Worm (Caenorhabditis elegans) whole organism, mixed stage, embryonic: ENCODE results near the gene irld-17.

ENCODE experiments used
- M03D4.4 ChIP-seq: sonication (generic microtip); optimal IDR thresholded peaks from 2 replicates; lab custom pipeline; 2017; ENCODE audit warnings: mild to moderate bottlenecking, missing genetic modification characterization, missing compliant biosample characterization
- bed-3 ChIP-seq: fragments of 200-800 bp; sonication (Bioruptor generic); optimal IDR thresholded peaks from 3 replicates; lab custom pipeline; 2018; ENCODE audit warnings: mild to moderate bottlenecking, missing genetic modification characterization, moderate library complexity, missing compliant biosample characterization
- blmp-1 ChIP-seq: fragments of 150-350 bp; optimal IDR thresholded peaks from 2 replicates; lab custom pipeline; 2014; ENCODE audit warnings: missing biosample characterization, missing genetic modification characterization
- ceh-39 ChIP-seq: fragments of 150-350 bp; optimal IDR thresholded peaks from 2 replicates; lab custom pipeline; 2014; ENCODE audit warnings: missing biosample characterization, missing genetic modification characterization
- ceh-43 ChIP-seq: fragments of 200-800 bp; sonication (Bioruptor generic); optimal IDR thresholded peaks from 2 replicates; lab custom pipeline; 2018; ENCODE audit warnings: mild to moderate bottlenecking, missing genetic modification characterization, moderate library complexity, missing compliant biosample characterization
- ceh-83 ChIP-seq: fragments of 200-800 bp; sonication (Bioruptor generic); optimal IDR thresholded peaks from 2 replicates; lab custom pipeline; 2018; ENCODE audit warnings: mild to moderate bottlenecking, missing genetic modification characterization, missing compliant biosample characterization
- ces-1 ChIP-seq: fragments of 150-350 bp; optimal IDR thresholded peaks from 2 replicates; lab custom pipeline; 2014; ENCODE audit warnings: missing biosample characterization, missing genetic modification reagents, missing genetic modification characterization
- cnd-1 ChIP-seq: fragments of 200-800 bp; sonication (Bioruptor generic); optimal IDR thresholded peaks from 2 replicates; lab custom pipeline; 2018; ENCODE audit warnings: mild to moderate bottlenecking, missing genetic modification characterization, missing compliant biosample characterization
- drap-1 ChIP-seq: fragments of 200-800 bp; sonication (Bioruptor generic); optimal IDR thresholded peaks from 3 replicates; lab custom pipeline; 2018; ENCODE audit warnings: mild to moderate bottlenecking, missing genetic modification characterization, missing compliant biosample characterization
- elt-1 ChIP-seq: sonication (generic microtip); optimal IDR thresholded peaks from 2 replicates; lab custom pipeline; 2017; ENCODE audit warnings: missing genetic modification characterization, mild to moderate bottlenecking, missing compliant biosample characterization, antibody characterized with exemption, moderate library complexity, borderline replicate concordance; ENCODE audit not compliant: insufficient read depth
- elt-3 ChIP-seq: fragments of 150-350 bp; optimal IDR thresholded peaks from 2 replicates; lab custom pipeline; 2014; ENCODE audit warnings: missing biosample characterization, missing genetic modification characterization
- flh-1 ChIP-seq: fragments of 200-800 bp; sonication (Bioruptor generic); optimal IDR thresholded peaks from 2 replicates; lab custom pipeline; 2018; ENCODE audit warnings: mild to moderate bottlenecking, missing genetic modification characterization, moderate library complexity, missing compliant biosample characterization
- ham-2 ChIP-seq: fragments of 200-800 bp; sonication (Bioruptor generic); optimal IDR thresholded peaks from 2 replicates; lab custom pipeline; 2018; ENCODE audit warnings: mild to moderate bottlenecking, missing genetic modification characterization, missing compliant biosample characterization
- lin-13 ChIP-seq: fragments of 150-350 bp; optimal IDR thresholded peaks from 2 replicates; lab custom pipeline; 2014; ENCODE audit warnings: missing biosample characterization, missing genetic modification characterization
- lin-32 ChIP-seq: fragments of 200-800 bp; sonication (Bioruptor generic); optimal IDR thresholded peaks from 2 replicates; lab custom pipeline; 2018; ENCODE audit warnings: mild to moderate bottlenecking, missing genetic modification characterization, missing compliant biosample characterization
- lsy-2 ChIP-seq: fragments of 150-350 bp; optimal IDR thresholded peaks from 2 replicates; lab custom pipeline; 2014; ENCODE audit warnings: missing biosample characterization, missing genetic modification characterization
- mab-5 ChIP-seq: fragments of 150-350 bp; optimal IDR thresholded peaks from 2 replicates; lab custom pipeline; 2014; ENCODE audit warnings: missing biosample characterization, missing genetic modification characterization
- mep-1 ChIP-seq: fragments of 150-350 bp; optimal IDR thresholded peaks from 2 replicates; lab custom pipeline; 2017; ENCODE audit warnings: missing biosample characterization, missing genetic modification reagents, missing genetic modification characterization, inconsistent platforms
- mls-2 ChIP-seq: sonication (generic microtip); optimal IDR thresholded peaks from 2 replicates; lab custom pipeline; 2016; ENCODE audit warnings: mild to moderate bottlenecking, missing genetic modification characterization, moderate library complexity, missing compliant biosample characterization
- nhr-12 ChIP-seq: fragments of 150-350 bp; optimal IDR thresholded peaks from 2 replicates; lab custom pipeline; 2014; ENCODE audit warnings: missing biosample characterization, missing genetic modification characterization
- nhr-2 ChIP-seq: fragments of 150-350 bp; optimal IDR thresholded peaks from 2 replicates; lab custom pipeline; 2014; ENCODE audit warnings: missing biosample characterization, missing genetic modification characterization
- nhr-237 ChIP-seq: fragments of 150-350 bp; optimal IDR thresholded peaks from 2 replicates; lab custom pipeline; 2014; ENCODE audit warnings: missing biosample characterization, missing genetic modification characterization
- pha-4 ChIP-seq: fragments of 150-350 bp; optimal IDR thresholded peaks from 2 replicates; lab custom pipeline; 2018; ENCODE audit warnings: missing biosample characterization, missing genetic modification reagents, missing genetic modification characterization
- sem-2 ChIP-seq: fragments of 200-800 bp; sonication (Bioruptor generic); optimal IDR thresholded peaks from 2 replicates; lab custom pipeline; 2018; ENCODE audit warnings: mild to moderate bottlenecking, missing genetic modification characterization, missing compliant biosample characterization
- snpc-4 ChIP-seq: fragments of 150-350 bp; optimal IDR thresholded peaks from 2 replicates; lab custom pipeline; 2014; ENCODE audit warnings: missing biosample characterization, missing genetic modification characterization
- tbx-8 ChIP-seq: fragments of 200-800 bp; sonication (Bioruptor generic); optimal IDR thresholded peaks from 2 replicates; lab custom pipeline; 2018; ENCODE audit warnings: mild to moderate bottlenecking, missing genetic modification characterization, moderate library complexity, missing compliant biosample characterization
- unc-120 ChIP-seq: sonication (generic microtip); optimal IDR thresholded peaks from 2 replicates; lab custom pipeline; 2017; ENCODE audit warnings: missing genetic modification characterization, missing compliant biosample characterization; ENCODE audit not compliant: poor library complexity, severe bottlenecking
- unc-39 ChIP-seq: fragments of 150-350 bp; optimal IDR thresholded peaks from 2 replicates; lab custom pipeline; 2014; ENCODE audit warnings: missing biosample characterization, missing genetic modification characterization
- unc-62 ChIP-seq: fragments of 150-350 bp; optimal IDR thresholded peaks from 2 replicates; lab custom pipeline; 2014; ENCODE audit warnings: missing biosample characterization, missing genetic modification reagents, missing genetic modification characterization
- zip-8 ChIP-seq: fragments of 150-350 bp; optimal IDR thresholded peaks from 2 replicates; lab custom pipeline; 2014; ENCODE audit warnings: missing biosample characterization, missing genetic modification characterization
- ztf-11 ChIP-seq: fragments of 150-350 bp; optimal IDR thresholded peaks from 2 replicates; lab custom pipeline; 2014; ENCODE audit warnings: missing biosample characterization, missing genetic modification characterization

Gene irld-17

DNA sequence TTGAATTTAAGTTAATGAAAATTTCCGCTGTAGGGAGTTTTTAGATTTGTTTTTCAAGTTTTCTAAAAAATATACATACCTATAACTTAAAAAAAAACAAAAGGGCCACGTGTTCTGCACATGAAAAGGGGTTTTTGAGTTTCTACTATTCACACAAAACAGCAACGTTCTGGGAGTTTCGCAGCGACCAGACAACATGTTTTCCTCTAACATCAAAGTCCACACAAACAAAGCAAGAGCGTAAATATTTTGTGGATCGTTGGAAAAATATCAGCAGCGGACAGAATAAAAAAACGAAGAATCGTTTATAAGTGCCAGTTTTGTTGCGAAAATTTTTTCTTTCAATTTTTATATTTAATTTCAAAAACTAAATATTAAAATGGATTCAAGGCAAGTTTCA, 12.1 kb downstream of the irld-17 start, which contains the start of gene alh-2:
Gene alh-2 (plus strand): TSS at position 284 of the 400 bp plus-strand sequence.
- TF ChIP-seq ceh-43 (GFP tag; lab: Kevin White, UChicago) (no peak), flh-1 (GFP tag; lab: Kevin White, UChicago) (no peak), nhr-2 (tag; lab: Kevin White, UChicago) (no peak), ceh-83 (GFP tag; lab: Kevin White, UChicago) (no peak), ham-2 (GFP tag; lab: Kevin White, UChicago) (no peak)

DNA sequence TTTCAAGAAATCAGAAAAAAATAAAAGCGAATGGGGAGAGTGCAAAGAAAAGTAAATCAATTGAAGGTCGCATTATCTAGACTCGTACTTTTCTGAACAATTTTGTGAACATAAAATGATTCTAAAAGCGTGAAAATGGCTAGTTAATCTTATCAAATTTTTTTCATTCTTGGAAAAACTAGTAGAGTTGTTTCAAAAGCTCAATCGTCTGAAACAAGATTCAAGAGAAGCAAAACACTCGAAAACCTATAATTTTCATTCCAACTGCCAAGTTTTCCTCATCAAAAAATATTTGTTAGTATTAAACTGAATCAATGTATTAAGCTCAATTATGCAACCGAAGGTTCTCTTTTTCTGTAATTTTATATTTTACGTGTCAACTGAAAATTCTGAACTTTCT, 16.2 kb downstream of the irld-17 start, which contains the start of gene irld-45:
Gene irld-45 (plus strand): TSS at position 301 of the 400 bp plus-strand sequence.
- TF ChIP-seq ceh-83 (GFP tag; lab: Kevin White, UChicago) (no peak), mep-1 (tag; lab: Kevin White, UChicago) (no peak), lin-32 (GFP tag; lab: Kevin White, UChicago) (no peak), lin-13 (no peak), nhr-2 (tag; lab: Kevin White, UChicago) (no peak), unc-62 (GFP tag; lab: Kevin White, UChicago) (no peak), nhr-12 (tag; lab: Kevin White, UChicago) (no peak), snpc-4 (tag; lab: Kevin White, UChicago) (no peak), ces-1 (no peak), bed-3 (GFP tag; lab: Kevin White, UChicago) (no peak), M03D4.4 (no peak), lsy-2 (no peak), mab-5 (tag; lab: Kevin White, UChicago) (no peak), unc-39 (tag; lab: Kevin White, UChicago) (no peak), elt-3 (tag; lab: Kevin White, UChicago) (no peak), ham-2 (GFP tag; lab: Kevin White, UChicago) (no peak), zip-8 (tag; lab: Kevin White, UChicago) (no peak)
- TF ChIP-seq, all 35 proteins: peak for 0

DNA sequence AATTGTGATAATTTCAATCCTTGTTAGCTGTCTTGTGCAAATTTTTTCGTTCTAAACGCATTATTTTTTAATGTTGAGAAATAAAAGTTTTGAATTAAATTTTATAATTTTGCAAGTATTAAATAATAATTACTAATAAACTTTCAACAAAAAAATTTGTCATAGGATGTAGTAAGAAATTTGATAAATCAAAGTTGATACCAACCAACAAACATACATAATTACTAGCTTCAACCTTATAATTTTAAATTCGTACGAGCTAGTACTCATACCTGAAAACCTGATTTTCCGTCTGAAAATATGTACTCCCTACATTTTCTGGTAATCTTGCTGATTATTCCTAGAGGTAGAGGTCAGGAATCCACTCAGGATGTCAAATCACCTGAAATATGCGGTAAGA, 19.2 kb downstream of the irld-17 start, which contains the start of gene irld-44:
Gene irld-44 (plus strand): TSS at position 301 of the 400 bp plus-strand sequence.
- no peak for TF ChIP-seq unc-120 (tag; lab: Kevin White, UChicago)
- TF ChIP-seq lin-13 = no peak
- TF ChIP-seq ceh-43 (GFP tag; lab: Kevin White, UChicago) = no peak
- no peak for TF ChIP-seq sem-2 (GFP tag; lab: Kevin White, UChicago)
- no peak for TF ChIP-seq nhr-12 (tag; lab: Kevin White, UChicago)
- no peak for TF ChIP-seq nhr-2 (tag; lab: Kevin White, UChicago)
- no peak for TF ChIP-seq tbx-8 (GFP tag; lab: Kevin White, UChicago)

DNA sequence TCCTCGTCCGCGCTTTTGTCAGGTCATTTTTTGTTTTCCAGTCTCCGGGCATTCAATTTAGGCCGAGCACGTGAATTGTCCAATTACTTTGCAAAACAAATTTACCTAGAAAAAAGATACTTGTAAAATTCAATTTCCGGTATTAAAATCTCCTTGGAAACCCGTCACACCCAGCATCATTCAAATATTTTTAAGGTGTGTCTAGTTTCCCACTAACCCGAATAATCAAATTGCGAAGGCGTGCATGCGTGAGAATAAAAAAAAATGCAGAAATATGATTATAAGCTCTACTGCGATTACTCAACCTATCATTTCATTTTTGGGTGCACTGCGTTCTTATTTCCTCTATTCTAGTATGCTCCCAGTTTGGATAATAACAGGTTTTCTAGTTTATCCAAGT, 23.0 kb downstream of the irld-17 start, which contains the start of gene irld-11:
Gene irld-11 (plus strand): TSS at position 301 of the 400 bp plus-strand sequence.
- TF ChIP-seq mab-5 (tag; lab: Kevin White, UChicago) (no peak), ham-2 (GFP tag; lab: Kevin White, UChicago) (no peak)

DNA sequence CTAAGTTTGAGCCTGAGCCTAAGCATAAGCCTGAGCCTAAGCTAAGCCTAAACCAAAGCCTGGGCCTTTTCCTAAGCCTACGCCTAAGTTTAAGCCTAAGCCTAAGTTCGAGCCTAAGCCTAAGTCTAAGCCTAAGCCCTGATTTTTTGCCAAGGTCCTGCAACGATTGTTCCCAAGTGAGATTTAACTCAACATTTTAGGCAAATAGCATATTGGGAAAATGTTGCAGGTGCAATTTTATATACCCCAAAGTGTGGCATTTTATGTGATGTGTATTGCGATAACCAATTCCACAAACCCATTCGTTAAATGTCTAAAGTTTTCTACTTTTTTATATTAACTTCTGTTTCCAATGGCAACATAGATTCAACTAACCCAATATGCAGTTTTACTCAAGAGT, 30.5 kb downstream of the irld-17 start, which contains the start of gene irld-40:
Gene irld-40 (plus strand): TSS at position 301 of the 400 bp plus-strand sequence.
- TF ChIP-seq ces-1 (no peak), unc-39 (tag; lab: Kevin White, UChicago) (no peak), lin-13 (no peak), elt-1 (tag; lab: Kevin White, UChicago) (no peak), nhr-12 (tag; lab: Kevin White, UChicago) (no peak), pha-4 (no peak), drap-1 (GFP tag; lab: Kevin White, UChicago) (no peak), M03D4.4 (no peak), ceh-39 (tag; lab: Kevin White, UChicago) (no peak), nhr-237 (tag; lab: Kevin White, UChicago) (no peak), unc-62 (GFP tag; lab: Kevin White, UChicago) (no peak)

DNA sequence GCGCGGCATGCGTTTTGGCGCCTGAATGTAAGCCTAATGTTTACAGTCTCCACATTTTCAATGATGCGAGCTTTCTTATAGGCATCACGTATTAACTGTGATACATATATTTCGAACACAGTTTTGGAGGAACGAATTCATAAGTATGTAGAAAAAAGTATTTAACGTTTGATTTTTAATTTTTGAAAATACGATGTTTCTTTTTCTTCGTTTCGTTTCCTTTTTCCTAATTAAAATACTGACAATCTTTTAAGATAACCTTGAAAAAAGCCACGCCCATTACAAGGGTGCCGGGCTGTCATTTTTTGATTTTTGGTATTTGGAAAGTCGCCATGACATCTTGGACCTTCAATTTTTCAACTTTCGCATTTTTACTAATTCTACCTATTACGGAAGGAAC, 33.1 kb downstream of the irld-17 start, which contains the start of gene K04F1.9:
Gene K04F1.9 (plus strand): TSS at position 301 of the 400 bp plus-strand sequence.
- TF ChIP-seq ztf-11 (tag; lab: Kevin White, UChicago) (no peak), mep-1 (tag; lab: Kevin White, UChicago) (no peak), unc-120 (tag; lab: Kevin White, UChicago) (no peak), elt-1 (tag; lab: Kevin White, UChicago) (no peak), cnd-1 (tag; lab: Kevin White, UChicago) (no peak), mls-2 (tag; lab: Kevin White, UChicago) (no peak), blmp-1 (tag; lab: Kevin White, UChicago) (no peak), tbx-8 (GFP tag; lab: Kevin White, UChicago) (no peak), ceh-39 (tag; lab: Kevin White, UChicago) (no peak), nhr-237 (tag; lab: Kevin White, UChicago) (no peak)
